Fruit fly (Drosophila melanogaster) whole organism, larva: ENCODE results near the gene Phs.

Experiments used
- noc ChIP-seq: fragments of 200-800 bp; sonication (Bioruptor generic); optimal IDR thresholded peaks from 3 replicates; lab custom pipeline; 2019; ENCODE audit warnings: missing biosample characterization, mild to moderate bottlenecking, missing genetic modification characterization, moderate library complexity

The Phs gene

DNA sequence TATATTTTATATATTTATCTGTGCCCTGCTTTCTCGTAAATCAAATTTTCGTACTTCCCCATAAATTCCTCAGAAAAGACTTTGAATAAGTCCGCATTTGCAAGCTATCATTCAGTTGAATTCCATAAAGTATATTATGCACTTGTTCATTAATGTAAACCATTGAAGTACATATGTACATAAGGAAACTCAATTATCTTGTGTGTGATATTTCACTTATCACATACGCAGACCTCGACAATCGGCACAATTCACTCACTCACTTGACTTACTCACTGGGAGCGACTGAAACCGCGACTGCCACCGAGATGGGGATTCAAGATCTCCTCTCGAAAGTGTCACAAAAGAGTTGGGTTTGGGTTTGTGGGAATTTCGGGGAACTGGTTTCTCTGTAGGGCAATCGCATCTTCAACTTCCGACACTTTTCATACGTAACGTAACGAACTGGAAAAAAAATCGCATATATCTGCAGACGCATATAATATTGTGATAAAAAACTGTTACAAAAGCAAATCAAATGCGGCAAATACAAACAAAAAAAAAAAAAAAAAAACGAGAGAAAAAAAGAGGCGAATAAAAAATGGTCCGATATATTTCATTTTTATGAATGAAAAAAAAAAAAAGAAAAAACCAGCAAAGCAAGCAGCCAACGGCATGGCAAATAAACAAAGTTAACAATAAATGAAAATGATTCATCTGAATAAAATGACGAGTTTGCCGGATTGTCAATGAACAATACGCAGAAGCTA is 22.5 kb upstream of the Phs start:
- TF ChIP-seq noc (tag; lab: Kevin White, UChicago): no peak

- peak; percentile 22 for TF ChIP-seq noc (tag; lab: Kevin White, UChicago)
These were observed 21.8 kb upstream of the Phs start for dm6 chr3L:15597945-15598344.

- no peak for TF ChIP-seq noc (tag; lab: Kevin White, UChicago)
These were observed 20.5 kb upstream of the Phs start for dm6 chr3L:15599190-15599589.

dm6 chr3L:15600051-15600450 is 19.6 kb upstream of the Phs start:
- no peak for TF ChIP-seq noc (tag; lab: Kevin White, UChicago)

dm6 chr3L:15604979-15605378 is 14.7 kb upstream of the Phs start:
- no peak for TF ChIP-seq noc (tag; lab: Kevin White, UChicago)

DNA sequence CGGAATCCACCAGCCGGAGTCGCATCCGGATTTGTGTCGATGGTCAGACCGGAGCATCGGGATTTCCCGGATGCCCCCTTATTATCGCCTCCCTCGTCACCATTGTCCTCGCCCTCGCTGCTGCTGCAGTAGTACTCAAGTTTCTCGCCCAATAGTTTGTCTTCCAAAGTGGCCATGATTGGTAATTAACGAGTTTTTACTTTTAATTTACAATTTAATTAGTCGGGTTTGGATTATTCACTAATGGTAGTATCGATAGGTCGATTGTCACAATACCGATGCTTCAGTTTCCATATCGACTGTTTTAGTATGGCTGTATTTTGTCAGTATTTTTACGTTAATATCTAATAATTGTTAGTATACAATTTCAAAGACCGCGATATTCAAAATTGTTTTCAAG is 9.6 kb upstream of the Phs start, which contains the start of gene CG7650:
Gene CG7650, minus strand, starts transcription at position 278 of the 400 bp plus-strand sequence.
- no peak for TF ChIP-seq noc (tag; lab: Kevin White, UChicago)

DNA sequence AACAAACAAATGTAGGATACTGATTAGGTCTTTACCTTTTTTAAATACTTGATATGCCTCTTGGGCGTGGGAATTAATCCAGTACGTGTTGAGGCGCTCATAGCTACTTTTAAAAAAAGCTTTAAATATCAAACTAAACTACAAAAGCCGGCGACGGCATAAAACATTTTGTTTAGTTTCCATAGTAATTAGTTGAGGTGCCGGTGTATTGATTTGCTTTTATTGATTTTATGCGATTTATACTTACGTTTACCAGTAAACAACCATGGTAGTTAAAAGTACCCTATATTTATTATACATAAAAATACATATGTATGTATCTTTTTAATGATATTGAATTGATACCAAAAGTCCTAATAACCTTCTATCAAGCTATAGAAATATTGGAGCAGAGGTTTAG is 7.0 kb upstream of the Phs start, which contains the start of gene CG13449:
Gene CG13449, minus strand, starts transcription at position 101 of the 400 bp plus-strand sequence.
- TF ChIP-seq noc (tag; lab: Kevin White, UChicago): no peak

DNA sequence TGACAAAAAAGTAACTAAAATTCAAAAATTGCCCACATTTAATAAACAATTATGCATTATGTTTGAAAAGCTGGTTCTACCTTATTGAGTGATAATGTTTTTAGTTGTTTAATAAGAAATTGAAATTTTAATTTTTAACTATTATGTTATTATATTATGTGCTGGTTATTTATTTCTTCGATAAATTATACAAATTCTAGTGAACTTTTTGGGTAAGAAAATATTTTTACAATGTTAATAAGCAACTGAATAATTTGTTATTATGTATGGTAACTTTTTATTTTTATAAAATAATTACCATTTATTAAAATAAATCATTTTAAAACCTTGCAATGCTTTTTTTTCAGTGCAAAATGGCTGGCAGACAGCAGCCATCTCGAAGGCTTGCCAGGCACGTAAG is 3.2 kb upstream of the Phs start:
- TF ChIP-seq noc (tag; lab: Kevin White, UChicago): no peak

- TF ChIP-seq noc (tag; lab: Kevin White, UChicago): no peak
These were observed 2.8 kb upstream of the Phs start for dm6 chr3L:15616900-15617299.

dm6 chr3L:15624097-15624496 is 4.4 kb downstream of the Phs start:
- TF ChIP-seq noc (tag; lab: Kevin White, UChicago): no peak

DNA sequence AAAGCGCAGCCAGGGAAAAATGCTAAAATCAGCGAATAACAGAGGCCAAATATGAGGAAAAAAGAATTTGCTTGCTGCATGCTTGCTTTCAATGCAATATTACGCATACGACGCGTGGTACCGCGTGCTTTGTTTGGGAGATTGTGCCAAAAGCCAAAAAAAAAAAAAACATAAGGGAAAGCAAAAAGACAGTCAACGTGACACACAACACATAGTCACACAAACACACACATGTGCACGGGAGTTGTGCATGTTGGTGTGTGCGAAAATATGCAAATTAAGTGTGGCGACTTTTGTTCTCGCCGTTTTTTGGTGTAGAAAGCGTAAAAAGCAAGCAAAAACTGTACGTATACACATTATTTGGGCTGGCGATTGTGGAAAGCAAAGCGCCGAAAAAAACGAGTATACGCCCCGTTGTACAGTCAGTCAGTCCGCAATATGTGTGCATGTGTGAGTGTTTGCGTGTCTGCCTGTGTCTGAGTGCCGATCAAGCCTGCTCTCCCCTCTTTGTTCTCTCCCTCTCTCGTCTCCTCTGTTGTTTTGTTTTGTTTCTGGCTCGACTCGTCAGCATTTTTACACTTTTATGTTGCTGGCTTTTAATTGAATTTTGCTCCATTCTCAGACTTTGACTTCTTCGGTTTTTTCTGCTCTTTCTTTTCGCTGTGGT is 5.4 kb downstream of the Phs start:
- no peak for TF ChIP-seq noc (tag; lab: Kevin White, UChicago)

DNA sequence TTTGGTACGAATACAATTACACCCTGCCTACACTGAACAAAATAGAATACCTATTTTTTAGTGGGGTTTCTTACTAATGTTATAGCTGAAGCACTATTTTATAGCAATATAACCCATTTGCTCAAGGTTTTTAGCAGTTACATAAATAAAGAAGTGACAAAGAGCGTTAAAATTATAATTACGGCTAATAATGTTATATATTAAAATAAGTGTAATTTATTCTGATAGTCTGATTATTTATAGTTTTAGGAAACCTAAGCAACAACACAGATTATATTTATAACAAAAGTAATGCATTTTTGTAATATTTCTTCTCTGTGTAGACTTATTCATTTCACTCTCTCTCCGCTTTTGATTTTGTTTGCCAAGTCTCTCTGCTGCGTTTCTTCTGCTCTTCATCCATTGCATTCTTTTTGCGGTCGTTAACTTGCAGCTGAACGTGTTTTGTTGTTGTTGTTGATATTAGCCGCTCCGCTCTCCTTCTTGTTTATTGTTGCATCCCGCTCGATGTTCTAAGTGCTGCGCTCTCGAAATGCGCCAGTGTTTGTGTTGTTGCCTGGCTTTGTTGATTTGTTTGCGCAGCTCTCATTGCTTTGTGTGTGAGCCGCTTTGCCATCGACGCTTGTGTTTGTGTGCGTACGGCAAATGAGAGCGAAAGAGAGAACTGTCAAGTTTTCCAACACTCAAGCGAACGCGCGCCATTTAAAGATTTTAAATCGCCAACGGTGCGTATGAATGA is 6.1 kb downstream of the Phs start:
- TF ChIP-seq noc (tag; lab: Kevin White, UChicago): peak; percentile 93

DNA sequence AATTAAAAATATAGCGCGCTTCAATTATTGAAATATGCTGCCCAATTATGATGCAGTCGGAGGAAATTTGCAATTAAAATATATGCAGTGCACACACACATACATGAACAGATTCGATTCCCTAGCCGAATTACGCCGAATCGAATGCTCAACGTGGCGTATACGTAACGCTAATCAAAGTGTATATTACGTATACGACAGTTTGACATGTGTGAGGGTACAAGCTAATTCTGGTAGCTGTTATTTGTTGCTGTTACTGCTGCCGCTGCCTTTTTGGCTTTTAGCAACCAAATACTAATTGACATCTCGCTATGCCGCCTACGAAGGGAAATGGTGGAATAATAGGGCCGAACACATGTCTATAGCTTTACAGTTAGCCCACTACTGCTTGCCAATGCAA is 7.6 kb downstream of the Phs start:
- no peak for TF ChIP-seq noc (tag; lab: Kevin White, UChicago)

DNA sequence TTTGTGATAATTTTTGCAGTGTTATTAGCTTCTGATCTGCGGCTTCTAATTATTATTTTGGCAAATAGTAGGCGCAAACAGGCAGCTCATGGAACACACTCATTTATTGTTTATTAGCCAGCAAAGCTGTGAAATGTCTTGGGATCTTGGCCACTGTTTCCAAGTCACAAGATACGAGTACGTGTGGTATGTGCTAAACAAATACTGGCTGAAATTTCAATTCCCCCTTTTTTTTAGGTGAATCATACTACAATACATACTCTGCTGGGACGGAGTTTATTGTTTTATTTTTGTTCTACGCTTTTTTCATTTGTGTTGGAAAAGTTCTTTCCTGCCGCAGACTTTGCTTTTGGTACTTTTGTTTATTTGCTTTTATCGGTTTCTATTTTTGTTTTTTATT is 11.4 kb downstream of the Phs start:
- TF ChIP-seq noc (tag; lab: Kevin White, UChicago): no peak

DNA sequence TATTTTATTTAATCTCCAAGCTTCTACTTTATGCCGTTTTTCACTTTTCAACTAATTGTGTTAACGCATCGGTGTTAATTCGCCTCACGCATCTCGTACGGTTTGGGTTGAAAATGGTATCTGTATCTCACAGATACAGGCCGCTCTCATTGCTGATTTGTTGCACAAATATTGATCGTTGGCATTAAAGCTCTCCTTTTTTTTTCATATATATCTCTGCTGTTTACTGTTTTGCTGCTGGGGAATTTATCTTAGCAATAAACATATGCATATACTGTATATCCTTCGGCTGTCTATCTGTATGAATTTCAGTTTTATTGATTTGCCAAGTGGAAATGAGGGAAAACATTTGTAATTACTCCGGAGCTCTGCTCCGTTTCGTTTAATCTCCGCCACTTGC is 13.0 kb downstream of the Phs start:
- no peak for TF ChIP-seq noc (tag; lab: Kevin White, UChicago)

DNA sequence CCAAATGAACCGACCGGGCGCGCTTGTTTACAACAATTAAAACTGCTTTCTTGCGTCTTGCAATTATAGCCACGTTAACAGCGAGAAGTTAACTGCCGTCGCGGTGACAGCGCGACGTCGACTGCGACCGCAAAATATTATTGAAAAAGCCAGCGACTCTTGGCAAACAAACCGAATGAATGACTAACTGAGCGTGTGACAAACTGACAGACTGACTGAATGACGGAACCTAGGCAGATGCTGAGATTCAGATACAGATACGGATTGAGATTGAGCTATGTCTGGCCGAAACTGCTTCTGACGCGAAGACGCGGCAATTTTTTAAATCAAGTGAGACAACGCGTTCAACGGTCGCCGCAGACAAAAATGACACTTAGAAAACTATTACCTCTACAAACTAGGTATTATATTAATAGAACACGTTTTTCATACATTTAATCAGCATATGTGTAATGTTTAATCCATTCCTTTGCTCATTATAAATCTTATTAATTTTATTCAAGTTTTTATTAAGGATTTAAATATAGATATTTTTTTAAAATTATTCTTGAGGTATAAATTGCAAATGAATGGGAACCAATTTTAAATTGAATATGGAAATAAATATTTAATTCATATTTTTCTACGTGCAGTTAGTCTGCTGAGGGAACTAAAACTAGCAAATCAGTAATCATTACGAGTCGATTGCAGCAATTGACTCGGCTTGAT is 14.8 kb downstream of the Phs start:
- peak; percentile 13 for TF ChIP-seq noc (tag; lab: Kevin White, UChicago)
